Fruit fly (Drosophila melanogaster) whole organism, embryonic: Measurements from ENCODE around the gene CG32137.

Experiments
- Adf1 ChIP-seq: fragments of 200-800 bp; sonication (Bioruptor generic); IDR thresholded peaks from 2 replicates; pipeline ENCODE4 v1.3.6; 2022; ENCODE audit warnings: missing biosample characterization, missing genetic modification characterization
- CG10274 ChIP-seq: fragments of 200-800 bp; sonication (Bioruptor generic); optimal IDR thresholded peaks from 3 replicates; lab custom pipeline; 2017; ENCODE audit warnings: missing biosample characterization, mild to moderate bottlenecking, missing genetic modification characterization
- CG10654 ChIP-seq: fragments of 200-800 bp; sonication (Bioruptor generic); optimal IDR thresholded peaks from 2 replicates; lab custom pipeline; 2016; ENCODE audit warnings: missing biosample characterization, missing genetic modification characterization
- CG11456 ChIP-seq: fragments of 200-800 bp; sonication (Bioruptor generic); IDR thresholded peaks from 3 replicates; pipeline ENCODE4 v1.3.6; 2022; ENCODE audit warnings: missing biosample characterization, missing genetic modification characterization
- CG11504 ChIP-seq: fragments of 200-800 bp; sonication (Bioruptor generic); optimal IDR thresholded peaks from 3 replicates; lab custom pipeline; 2019; ENCODE audit warnings: missing biosample characterization, mild to moderate bottlenecking, missing genetic modification characterization, moderate library complexity
- CG12236 ChIP-seq: fragments of 200-800 bp; sonication (Bioruptor generic); optimal IDR thresholded peaks from 2 replicates; lab custom pipeline; 2016; ENCODE audit warnings: missing biosample characterization, missing genetic modification characterization
- CG12391 ChIP-seq: fragments of 200-800 bp; sonication (Bioruptor generic); optimal IDR thresholded peaks from 3 replicates; lab custom pipeline; 2018; ENCODE audit warnings: missing biosample characterization, mild to moderate bottlenecking, missing genetic modification characterization, moderate library complexity
- CG13123 ChIP-seq: fragments of 200-800 bp; sonication (Bioruptor generic); optimal IDR thresholded peaks from 2 replicates; lab custom pipeline; 2016; ENCODE audit warnings: missing biosample characterization, missing genetic modification characterization
- CG14441 ChIP-seq: fragments of 200-800 bp; sonication (Bioruptor generic); IDR thresholded peaks from 2 replicates; pipeline ENCODE4 v1.3.6; 2022; ENCODE audit warnings: missing biosample characterization, missing genetic modification characterization
- CG15514 ChIP-seq: fragments of 200-800 bp; sonication (Bioruptor generic); optimal IDR thresholded peaks from 3 replicates; lab custom pipeline; 2017; ENCODE audit warnings: missing biosample characterization, missing genetic modification characterization, mild to moderate bottlenecking, moderate library complexity, missing genetic modification reagents
- CG3281 ChIP-seq: fragments of 200-800 bp; sonication (Bioruptor generic); optimal IDR thresholded peaks from 3 replicates; lab custom pipeline; 2017; ENCODE audit warnings: missing biosample characterization, mild to moderate bottlenecking, missing genetic modification characterization
- CG6689 ChIP-seq: fragments of 200-800 bp; sonication (Bioruptor generic); IDR thresholded peaks from 2 replicates; pipeline ENCODE4 v1.3.6; 2022; ENCODE audit warnings: missing biosample characterization, missing genetic modification characterization
- CG6791 ChIP-seq: fragments of 200-800 bp; sonication (Bioruptor generic); IDR thresholded peaks from 3 replicates; pipeline ENCODE4 v1.3.6; 2022; ENCODE audit warnings: missing biosample characterization, missing genetic modification characterization; ENCODE audit not compliant: partially characterized antibody
- CG8944 ChIP-seq: fragments of 200-800 bp; sonication (Bioruptor generic); optimal IDR thresholded peaks from 3 replicates; lab custom pipeline; 2016; ENCODE audit warnings: missing biosample characterization, missing genetic modification characterization
- CHES-1-like ChIP-seq: fragments of 200-800 bp; sonication (Bioruptor generic); optimal IDR thresholded peaks from 2 replicates; lab custom pipeline; 2016; ENCODE audit warnings: missing biosample characterization, missing genetic modification characterization
- Camta ChIP-seq: fragments of 200-800 bp; sonication (Bioruptor generic); optimal IDR thresholded peaks from 2 replicates; lab custom pipeline; 2016; ENCODE audit warnings: missing biosample characterization, missing genetic modification characterization
- D ChIP-seq, 2 experiments: fragments of 200-800 bp in 1 of 2; fragments of >200 bp in 1 of 2; sonication (Bioruptor generic) in 1 of 2; optimal IDR thresholded peaks; 2 replicates in 1 of 2; 3 replicates in 1 of 2; lab custom pipeline; 2017; ENCODE audit warnings: mild to moderate bottlenecking in 1 of 2, missing biosample characterization in 1 of 2, missing genetic modification characterization in 1 of 2, missing genetic modification reagents in 1 of 2
- Dp ChIP-seq: fragments of 200-800 bp; sonication (Bioruptor generic); optimal IDR thresholded peaks from 2 replicates; lab custom pipeline; 2018; ENCODE audit warnings: missing biosample characterization, mild to moderate bottlenecking, missing genetic modification characterization, moderate library complexity
- E2f1 ChIP-seq: fragments of 200-800 bp; sonication (Bioruptor generic); IDR thresholded peaks from 2 replicates; pipeline ENCODE4 v1.3.6; 2022; ENCODE audit warnings: missing biosample characterization, missing genetic modification characterization
- HLH54F ChIP-seq: fragments of 200-800 bp; sonication (Bioruptor generic); optimal IDR thresholded peaks from 3 replicates; lab custom pipeline; 2016; ENCODE audit warnings: missing biosample characterization, missing genetic modification characterization
- Hand ChIP-seq: fragments of 200-800 bp; sonication (Bioruptor generic); optimal IDR thresholded peaks from 2 replicates; lab custom pipeline; 2017; ENCODE audit warnings: mild to moderate bottlenecking, missing biosample characterization, missing genetic modification reagents, missing genetic modification characterization
- NFAT ChIP-seq: fragments of 200-800 bp; sonication (Bioruptor generic); IDR thresholded peaks from 2 replicates; pipeline ENCODE4 v1.3.6; 2022; ENCODE audit warnings: missing biosample characterization, missing genetic modification characterization
- Sox100B ChIP-seq: fragments of 200-800 bp; sonication (Bioruptor generic); optimal IDR thresholded peaks from 3 replicates; lab custom pipeline; 2018; ENCODE audit warnings: missing biosample characterization, mild to moderate bottlenecking, missing genetic modification characterization
- Tbp ChIP-seq: fragments of >200 bp; optimal IDR thresholded peaks from 2 replicates; lab custom pipeline; 2018; ENCODE audit warnings: missing biosample characterization, missing genetic modification characterization
- Trl ChIP-seq, 3 experiments: fragments of >200 bp in 2 of 3; fragments of 200-800 bp in 1 of 3; sonication (Bioruptor generic) in 1 of 3; optimal IDR thresholded peaks; 2 replicates in 1 of 3; 3 replicates in 2 of 3; lab custom pipeline; 2016 to 2017; ENCODE audit warnings: missing biosample characterization in 1 of 3, missing genetic modification characterization in 1 of 3
- bcd ChIP-seq: fragments of 200-800 bp; sonication (Bioruptor generic); optimal IDR thresholded peaks from 2 replicates; lab custom pipeline; 2017; ENCODE audit warnings: missing biosample characterization, mild to moderate bottlenecking, missing genetic modification characterization
- cato ChIP-seq: fragments of 200-800 bp; sonication (Bioruptor generic); optimal IDR thresholded peaks from 2 replicates; lab custom pipeline; 2016; ENCODE audit warnings: missing biosample characterization, missing genetic modification characterization, borderline replicate concordance
- chn ChIP-seq: fragments of 200-800 bp; sonication (Bioruptor generic); optimal IDR thresholded peaks from 2 replicates; lab custom pipeline; 2016; ENCODE audit warnings: missing biosample characterization, missing genetic modification characterization
- crp ChIP-seq, 2 experiments: fragments of 200-800 bp; sonication (Bioruptor generic); optimal IDR thresholded peaks; 2 replicates in 1 of 2; 3 replicates in 1 of 2; lab custom pipeline; 2017; ENCODE audit warnings: missing biosample characterization in 2 of 2, missing genetic modification characterization in 2 of 2, mild to moderate bottlenecking in 1 of 2, moderate library complexity in 1 of 2
- dati ChIP-seq: fragments of 200-800 bp; sonication (Bioruptor generic); IDR thresholded peaks from 2 replicates; pipeline ENCODE4 v1.3.6; 2022; ENCODE audit warnings: missing biosample characterization, missing genetic modification characterization
- emc ChIP-seq: fragments of 200-800 bp; sonication (Bioruptor generic); optimal IDR thresholded peaks from 2 replicates; lab custom pipeline; 2016; ENCODE audit warnings: missing biosample characterization, missing genetic modification characterization
- gcm ChIP-seq: fragments of 200-800 bp; sonication (Bioruptor generic); optimal IDR thresholded peaks from 2 replicates; lab custom pipeline; 2019; ENCODE audit warnings: missing biosample characterization, mild to moderate bottlenecking, missing genetic modification characterization, moderate library complexity
- her ChIP-seq: fragments of 200-800 bp; sonication (Bioruptor generic); optimal IDR thresholded peaks from 2 replicates; lab custom pipeline; 2016; ENCODE audit warnings: missing biosample characterization, missing genetic modification characterization
- jumu ChIP-seq: fragments of 200-800 bp; sonication (Bioruptor generic); optimal IDR thresholded peaks from 3 replicates; lab custom pipeline; 2016; ENCODE audit warnings: missing biosample characterization, missing genetic modification characterization
- ken ChIP-seq: fragments of 200-800 bp; sonication (Bioruptor generic); IDR thresholded peaks from 3 replicates; pipeline ENCODE4 v1.3.6; 2022; ENCODE audit warnings: missing biosample characterization, missing genetic modification characterization
- pzg ChIP-seq: fragments of 200-800 bp; sonication (Bioruptor generic); optimal IDR thresholded peaks from 3 replicates; lab custom pipeline; 2018; ENCODE audit warnings: missing biosample characterization, mild to moderate bottlenecking, missing genetic modification characterization, moderate library complexity
- row ChIP-seq: fragments of 200-800 bp; sonication (Bioruptor generic); IDR thresholded peaks from 3 replicates; pipeline ENCODE4 v1.3.6; 2022; ENCODE audit warnings: missing biosample characterization, missing genetic modification characterization
- sd ChIP-seq: fragments of 200-800 bp; sonication (Bioruptor generic); optimal IDR thresholded peaks from 3 replicates; lab custom pipeline; 2018; ENCODE audit warnings: missing biosample characterization, mild to moderate bottlenecking, missing genetic modification characterization, moderate library complexity
- sens ChIP-seq: fragments of 200-800 bp; sonication (Bioruptor generic); peaks from one replicate; lab custom pipeline; 2016; ENCODE audit warnings: missing biosample characterization, missing genetic modification characterization
- sna ChIP-seq: fragments of 200-800 bp; sonication (Bioruptor generic); IDR thresholded peaks from 2 replicates; pipeline ENCODE4 v1.3.6; 2022; ENCODE audit warnings: missing biosample characterization, missing genetic modification characterization; ENCODE audit not compliant: partially characterized antibody
- ssp ChIP-seq: fragments of 200-800 bp; sonication (Bioruptor generic); IDR thresholded peaks from 2 replicates; pipeline ENCODE4 v1.3.6; 2022; ENCODE audit warnings: missing biosample characterization, missing genetic modification characterization
- tin ChIP-seq: fragments of 200-800 bp; sonication (Bioruptor generic); optimal IDR thresholded peaks from 3 replicates; lab custom pipeline; 2016; ENCODE audit warnings: missing biosample characterization, missing genetic modification characterization
- toy ChIP-seq: fragments of 200-800 bp; sonication (Bioruptor generic); IDR thresholded peaks from 2 replicates; pipeline ENCODE4 v1.3.6; 2022; ENCODE audit warnings: missing biosample characterization, missing genetic modification characterization
- twi ChIP-seq: fragments of 200-800 bp; optimal IDR thresholded peaks from 2 replicates; lab custom pipeline; 2019; ENCODE audit warnings: missing biosample characterization, mild to moderate bottlenecking, missing genetic modification characterization, moderate library complexity
- unpg ChIP-seq: fragments of 200-800 bp; sonication (Bioruptor generic); optimal IDR thresholded peaks from 3 replicates; lab custom pipeline; 2018; ENCODE audit warnings: missing biosample characterization, mild to moderate bottlenecking, missing genetic modification characterization, moderate library complexity
- vvl ChIP-seq: fragments of 200-800 bp; sonication (Bioruptor generic); IDR thresholded peaks from 2 replicates; pipeline ENCODE4 v1.3.6; 2022; ENCODE audit warnings: missing biosample characterization, missing genetic modification characterization
- wor ChIP-seq: fragments of 200-800 bp; sonication (Bioruptor generic); IDR thresholded peaks from 2 replicates; pipeline ENCODE4 v1.3.6; 2022; ENCODE audit warnings: missing biosample characterization, missing genetic modification characterization
- yki ChIP-seq: fragments of >200 bp; optimal IDR thresholded peaks from 3 replicates; lab custom pipeline; 2018

CG32137 gene

dm6 chr3L:13938470-13939150 lies 440 bp upstream of the CG32137 start (continued):
- TF ChIP-seq row (peak; percentile 85), dati (GFP tag; lab: Robert Waterston, UW) (peak; percentile 19; the same call in 1 of the 2 replicates), ssp (GFP tag; lab: Robert Waterston, UW) (peak; percentile 60; the same call in 1 of the 2 replicates), her (GFP tag; lab: Kevin White, UChicago) (peak; percentile 82), crp (GFP tag; optimal IDR thresholded peaks at IDR 0.05; lab: Kevin White, UChicago) (peak in 1 of 2 experiments; percentile 48), jumu (GFP tag; lab: Kevin White, UChicago) (peak; percentile 79), E2f1 (GFP tag; lab: Robert Waterston, UW) (peak; percentile 61; the same call in 1 of the 2 replicates), CG12236 (GFP tag; lab: Kevin White, UChicago) (peak; percentile 88), Trl (optimal IDR thresholded peaks at IDR 0.05; lab: Kevin White, UChicago) (peak; percentile 51 to 59), Trl (GFP tag; optimal IDR thresholded peaks at IDR 0.05; lab: Kevin White, UChicago) (peak; percentile 68), CG3281 (peak; percentile 94), CG15514 (GFP tag; lab: Kevin White, UChicago) (peak; percentile 60), gcm (GFP tag; lab: Kevin White, UChicago) (peak; percentile 69), chn (GFP tag; lab: Kevin White, UChicago) (peak; percentile 76), Camta (GFP tag; lab: Kevin White, UChicago) (peak; percentile 90), twi (peak; percentile 81), CG12391 (tag; lab: Kevin White, UChicago) (peak; percentile 92), Adf1 (GFP tag; lab: Robert Waterston, UW) (no peak), yki (lab: Kevin White, UChicago) (no peak), HLH54F (peak; percentile 92), NFAT (GFP tag; lab: Robert Waterston, UW) (peak; percentile 40), wor (GFP tag; lab: Robert Waterston, UW) (no peak; the same call in none of the 2 replicates), pzg (GFP tag; lab: Kevin White, UChicago) (no peak), ken (peak; percentile 6; the same call in 1 of the 3 replicates), CG6689 (GFP tag; lab: Robert Waterston, UW) (peak; percentile 91), sens (GFP tag; lab: Kevin White, UChicago) (peak; percentile 99), CG10654 (GFP tag; lab: Kevin White, UChicago) (peak; percentile 74), Sox100B (GFP tag; lab: Kevin White, UChicago) (peak; percentile 96), CG6791 (GFP tag; lab: Robert Waterston, UW) (0 out of 3 replicates have a peak, but pooled peaks have one; percentile 41), bcd (peak; percentile 90), CG10274 (GFP tag; lab: Kevin White, UChicago) (peak; percentile 82), Tbp (no peak), tin (GFP tag; lab: Kevin White, UChicago) (peak; percentile 90), toy (GFP tag; lab: Robert Waterston, UW) (peak; percentile 19; the same call in 1 of the 2 replicates), CG13123 (GFP tag; lab: Kevin White, UChicago) (peak; percentile 73), sna (GFP tag; lab: Robert Waterston, UW) (no peak), sd (tag; lab: Kevin White, UChicago) (peak; percentile 56), Hand (peak; percentile 87), CG14441 (GFP tag; lab: Robert Waterston, UW) (peak; percentile 65), CG11456 (peak; percentile 56), unpg (GFP tag; lab: Kevin White, UChicago) (peak; percentile 66), D (optimal IDR thresholded peaks at IDR 0.05; lab: Kevin White, UChicago) (no peak), D (GFP tag; optimal IDR thresholded peaks at IDR 0.05; lab: Kevin White, UChicago) (peak; percentile 91), Dp (no peak), cato (GFP tag; lab: Kevin White, UChicago) (peak; percentile 83), CG8944 (GFP tag; lab: Kevin White, UChicago) (peak; percentile 76), CG11504 (tag; lab: Kevin White, UChicago) (peak; percentile 94), CHES-1-like (GFP tag; lab: Kevin White, UChicago) (peak; percentile 94), emc (GFP tag; lab: Kevin White, UChicago) (peak; percentile 76), vvl (peak; percentile 60; the same call in 1 of the 2 replicates)
